Fruit fly (Drosophila melanogaster): Measurements from ENCODE around the gene Rpn3.
A peak's percentile ranks its signal among the peaks of the same experiment; 100 is the strongest.

Rpn3 gene

dm6 chr2L:19033288-19033687 lies 18.3 kb upstream of the Rpn3 start, which contains the start of gene hook (continued):
- TF ChIP-seq z (GFP tag; IDR thresholded peaks at IDR 0.05) (no peak), CG8388 (GFP tag; optimal IDR thresholded peaks at IDR 0.05) (no peak), HLH4C (GFP tag; IDR thresholded peaks at IDR 0.05; ENCODE audit: partially characterized antibody) (peak; percentile 71), E2f1 (GFP tag; IDR thresholded peaks at IDR 0.05) (no peak), CG17385 (GFP tag; optimal IDR thresholded peaks at IDR 0.05) (peak; percentile 6), Opbp (GFP tag; IDR thresholded peaks at IDR 0.05; ENCODE audit: partially characterized antibody) (peak; percentile 73; the same call in 2 of the 3 replicates), kay (GFP tag; optimal IDR thresholded peaks at IDR 0.05) (no peak), Sry-δ (GFP tag; optimal IDR thresholded peaks at IDR 0.05) (peak; percentile 61), CG9797 (GFP tag; optimal IDR thresholded peaks at IDR 0.05) (no peak), CG2116 (GFP tag; optimal IDR thresholded peaks at IDR 0.05) (peak; percentile 60), CG12391 (tag; optimal IDR thresholded peaks at IDR 0.05) (peak; percentile 14), CG7271 (tag; optimal IDR thresholded peaks at IDR 0.05) (no peak), BEAF-32 (GFP tag; optimal IDR thresholded peaks at IDR 0.05) (peak; percentile 68), amos (GFP tag; IDR thresholded peaks at IDR 0.05; ENCODE audit: partially characterized antibody) (peak; percentile 75), Mes4 (GFP tag; optimal IDR thresholded peaks at IDR 0.05) (no peak), stwl (tag; optimal IDR thresholded peaks at IDR 0.05) (peak; percentile 33), CG10267 (tag; optimal IDR thresholded peaks at IDR 0.05) (peak; percentile 22), MESR4 (GFP tag; optimal IDR thresholded peaks at IDR 0.05) (peak; percentile 45), grn (GFP tag; optimal IDR thresholded peaks at IDR 0.05) (no peak), gce (GFP tag; IDR thresholded peaks at IDR 0.05) (no peak), hbn (GFP tag; IDR thresholded peaks at IDR 0.05; ENCODE audit: partially characterized antibody) (peak; percentile 75), pzg (GFP tag; optimal IDR thresholded peaks at IDR 0.05) (peak; percentile 23), CG3726 (GFP tag; IDR thresholded peaks at IDR 0.05) (no peak), CG18599 (GFP tag; optimal IDR thresholded peaks at IDR 0.05) (no peak), CG2712 (tag; optimal IDR thresholded peaks at IDR 0.05) (peak; percentile 24), gem (tag; optimal IDR thresholded peaks at IDR 0.05) (no peak), sna (GFP tag; IDR thresholded peaks at IDR 0.05; ENCODE audit: partially characterized antibody) (peak; percentile 82), Hr51 (GFP tag; optimal IDR thresholded peaks at IDR 0.05) (no peak), unc-4 (GFP tag; IDR thresholded peaks at IDR 0.05; ENCODE audit: partially characterized antibody) (peak; percentile 72), D19B (GFP tag; optimal IDR thresholded peaks at IDR 0.05) (no peak), ind (GFP tag; optimal IDR thresholded peaks at IDR 0.05) (no peak), Bdp1 (GFP tag; optimal IDR thresholded peaks at IDR 0.05) (no peak), CG2129 (GFP tag; IDR thresholded peaks at IDR 0.05; ENCODE audit: partially characterized antibody) (peak; percentile 63), dysf (GFP tag; IDR thresholded peaks at IDR 0.05) (no peak), tx (GFP tag; optimal IDR thresholded peaks at IDR 0.05) (no peak), sug (tag; optimal IDR thresholded peaks at IDR 0.05) (no peak), cad (GFP tag; optimal IDR thresholded peaks at IDR 0.05) (no peak), Max (GFP tag; optimal IDR thresholded peaks at IDR 0.05) (no peak), Gug (GFP tag; IDR thresholded peaks at IDR 0.05) (no peak), CG10979 (tag; optimal IDR thresholded peaks at IDR 0.05) (no peak), jigr1 (GFP tag; IDR thresholded peaks at IDR 0.05) (no peak), H15 (GFP tag; IDR thresholded peaks at IDR 0.05) (no peak), Hmx (GFP tag; optimal IDR thresholded peaks at IDR 0.05) (no peak), CG30020 (tag; optimal IDR thresholded peaks at IDR 0.05) (no peak), pros (GFP tag; optimal IDR thresholded peaks at IDR 0.05) (no peak), corto (GFP tag; optimal IDR thresholded peaks at IDR 0.05) (no peak), Ravus (GFP tag; IDR thresholded peaks at IDR 0.05) (no peak), sd (tag; optimal IDR thresholded peaks at IDR 0.05) (no peak), Med (GFP tag) (peak; percentile 40), CG32532 (GFP tag; IDR thresholded peaks at IDR 0.05) (no peak)
